Worm (Caenorhabditis elegans) whole organism, late embryonic: Measurements from ENCODE around the gene srw-26.

Source experiments
- C38D4.7 ChIP-seq: fragments of 200-800 bp; sonication (Bioruptor generic); optimal IDR thresholded peaks from 2 replicates; lab custom pipeline; 2018; ENCODE audit warnings: mild to moderate bottlenecking, missing genetic modification characterization, moderate library complexity, missing compliant biosample characterization
- F13H6.1 ChIP-seq: sonication (generic microtip); optimal IDR thresholded peaks from 2 replicates; lab custom pipeline; 2016; ENCODE audit warnings: missing genetic modification characterization, missing compliant biosample characterization
- K02D7.2 ChIP-seq: sonication (generic microtip); optimal IDR thresholded peaks from 2 replicates; lab custom pipeline; 2017; ENCODE audit warnings: mild to moderate bottlenecking, missing genetic modification characterization, missing compliant biosample characterization
- T23F11.4 ChIP-seq: fragments of 200-800 bp; sonication (Bioruptor generic); optimal IDR thresholded peaks from 2 replicates; lab custom pipeline; 2018; ENCODE audit warnings: mild to moderate bottlenecking, missing genetic modification characterization, missing compliant biosample characterization
- ahr-1 ChIP-seq: sonication (generic microtip); optimal IDR thresholded peaks from 2 replicates; lab custom pipeline; 2016; ENCODE audit warnings: missing genetic modification characterization, missing compliant biosample characterization
- ama-1 ChIP-seq: fragments of 150-350 bp; optimal IDR thresholded peaks from 2 replicates; lab custom pipeline; 2014
- ceh-18 ChIP-seq: sonication (generic microtip); optimal IDR thresholded peaks from 2 replicates; lab custom pipeline; 2016; ENCODE audit warnings: missing genetic modification characterization, missing compliant biosample characterization
- ceh-19 ChIP-seq: fragments of 200-800 bp; sonication (Bioruptor generic); optimal IDR thresholded peaks from 2 replicates; lab custom pipeline; 2018; ENCODE audit warnings: mild to moderate bottlenecking, missing genetic modification characterization, missing compliant biosample characterization
- ceh-2 ChIP-seq: sonication (generic microtip); optimal IDR thresholded peaks from 2 replicates; lab custom pipeline; 2016; ENCODE audit warnings: missing genotype, missing genetic modification characterization, missing compliant biosample characterization
- ceh-22 ChIP-seq: sonication (generic microtip); optimal IDR thresholded peaks from 2 replicates; lab custom pipeline; 2017; ENCODE audit warnings: missing biosample characterization, missing genetic modification characterization
- ceh-30 ChIP-seq: fragments of 150-350 bp; optimal IDR thresholded peaks from 2 replicates; lab custom pipeline; 2014; ENCODE audit warnings: missing biosample characterization, missing genetic modification characterization
- ceh-34 ChIP-seq: sonication (generic microtip); optimal IDR thresholded peaks from 2 replicates; lab custom pipeline; 2016; ENCODE audit warnings: mild to moderate bottlenecking, missing genetic modification characterization, missing compliant biosample characterization
- ceh-48 ChIP-seq: sonication (generic microtip); optimal IDR thresholded peaks from 2 replicates; lab custom pipeline; 2016; ENCODE audit warnings: missing genetic modification characterization, inconsistent platforms, missing compliant biosample characterization
- ceh-9 ChIP-seq: sonication (generic microtip); optimal IDR thresholded peaks from 2 replicates; lab custom pipeline; 2016; ENCODE audit warnings: mild to moderate bottlenecking, missing genetic modification characterization, inconsistent platforms, missing compliant biosample characterization
- dmd-4 ChIP-seq: sonication (generic microtip); optimal IDR thresholded peaks from 2 replicates; lab custom pipeline; 2016; ENCODE audit warnings: borderline replicate concordance, missing genetic modification characterization, missing compliant biosample characterization
- dve-1 ChIP-seq: sonication (generic microtip); optimal IDR thresholded peaks from 2 replicates; lab custom pipeline; 2017; ENCODE audit warnings: antibody characterized with exemption, mild to moderate bottlenecking, missing genetic modification characterization, missing compliant biosample characterization
- ets-4 ChIP-seq: sonication (generic microtip); optimal IDR thresholded peaks from 2 replicates; lab custom pipeline; 2016; ENCODE audit warnings: missing genetic modification characterization, missing compliant biosample characterization
- eyg-1 ChIP-seq: sonication (generic microtip); optimal IDR thresholded peaks from 2 replicates; lab custom pipeline; 2016; ENCODE audit warnings: missing genotype, missing genetic modification characterization, missing compliant biosample characterization
- fax-1 ChIP-seq: sonication (generic microtip); optimal IDR thresholded peaks from 2 replicates; lab custom pipeline; 2016; ENCODE audit warnings: missing genotype, missing genetic modification characterization, missing compliant biosample characterization
- fkh-10 ChIP-seq: fragments of 150-350 bp; optimal IDR thresholded peaks from 2 replicates; lab custom pipeline; 2014; ENCODE audit warnings: missing biosample characterization, missing genetic modification reagents, missing genetic modification characterization
- hlh-13 ChIP-seq: fragments of 200-800 bp; sonication (Bioruptor generic); optimal IDR thresholded peaks from 2 replicates; lab custom pipeline; 2018; ENCODE audit warnings: mild to moderate bottlenecking, missing genetic modification characterization, missing compliant biosample characterization
- hlh-15 ChIP-seq: sonication (generic microtip); optimal IDR thresholded peaks from 2 replicates; lab custom pipeline; 2016; ENCODE audit warnings: missing genetic modification characterization, missing compliant biosample characterization
- hlh-30 ChIP-seq: sonication (generic microtip); optimal IDR thresholded peaks from 2 replicates; lab custom pipeline; 2017; ENCODE audit warnings: antibody characterized with exemption, missing genetic modification characterization, missing compliant biosample characterization; ENCODE audit not compliant: insufficient read depth
- hlh-8 ChIP-seq: sonication (generic microtip); optimal IDR thresholded peaks from 2 replicates; lab custom pipeline; 2016; ENCODE audit warnings: missing genotype, missing genetic modification characterization, missing compliant biosample characterization
- lim-6 ChIP-seq: sonication (generic microtip); optimal IDR thresholded peaks from 2 replicates; lab custom pipeline; 2016; ENCODE audit warnings: missing genetic modification characterization, missing compliant biosample characterization
- madf-2 ChIP-seq: sonication (generic microtip); optimal IDR thresholded peaks from 2 replicates; lab custom pipeline; 2017; ENCODE audit warnings: missing genetic modification characterization, missing compliant biosample characterization
- nhr-11 ChIP-seq: fragments of 150-350 bp; optimal IDR thresholded peaks from 2 replicates; lab custom pipeline; 2014; ENCODE audit warnings: missing biosample characterization, missing genetic modification characterization
- npax-4 ChIP-seq: sonication (generic microtip); optimal IDR thresholded peaks from 2 replicates; lab custom pipeline; 2016; ENCODE audit warnings: missing genetic modification characterization, missing compliant biosample characterization
- pag-3 ChIP-seq: sonication (generic microtip); optimal IDR thresholded peaks from 2 replicates; lab custom pipeline; 2016; ENCODE audit warnings: missing compliant biosample characterization, missing genetic modification characterization, borderline replicate concordance
- pat-9 ChIP-seq: fragments of 200-800 bp; sonication (Bioruptor generic); optimal IDR thresholded peaks from 2 replicates; lab custom pipeline; 2018; ENCODE audit warnings: mild to moderate bottlenecking, missing genetic modification characterization, moderate library complexity, missing compliant biosample characterization
- pax-1 ChIP-seq: fragments of 150-350 bp; optimal IDR thresholded peaks from 2 replicates; lab custom pipeline; 2014; ENCODE audit warnings: missing biosample characterization, missing genetic modification characterization
- pha-4 ChIP-seq: fragments of 150-350 bp; optimal IDR thresholded peaks from 2 replicates; lab custom pipeline; 2018; ENCODE audit warnings: missing biosample characterization, missing genetic modification reagents, missing genetic modification characterization
- pqm-1 ChIP-seq: sonication (generic microtip); optimal IDR thresholded peaks from 2 replicates; lab custom pipeline; 2016; ENCODE audit warnings: missing genetic modification characterization, missing compliant biosample characterization
- sdc-2 ChIP-seq: sonication (generic microtip); optimal IDR thresholded peaks from 2 replicates; lab custom pipeline; 2016; ENCODE audit warnings: missing genotype, missing genetic modification characterization, missing compliant biosample characterization
- sox-2 ChIP-seq: fragments of 200-800 bp; sonication (Bioruptor generic); IDR thresholded peaks from 2 replicates; pipeline ENCODE4 v1.3.6; 2022; ENCODE audit warnings: missing genetic modification reagents, missing genetic modification characterization, missing compliant biosample characterization
- tbx-2 ChIP-seq: sonication (generic microtip); optimal IDR thresholded peaks from 2 replicates; lab custom pipeline; 2016; ENCODE audit warnings: missing genetic modification characterization, missing compliant biosample characterization
- ttx-3 ChIP-seq: sonication (generic microtip); optimal IDR thresholded peaks from 2 replicates; lab custom pipeline; 2016; ENCODE audit warnings: missing genetic modification reagents, missing genetic modification characterization, missing compliant biosample characterization
- unc-86 ChIP-seq: sonication (generic microtip); optimal IDR thresholded peaks from 2 replicates; lab custom pipeline; 2016; ENCODE audit warnings: missing genetic modification characterization, missing compliant biosample characterization

srw-26 gene

ce11 chrV:15897696-15898095 is 34.6 kb downstream of the srw-26 start, which contains the start of gene str-60:
str-60 (plus strand) TSS chrV:15897996.
- no peak for TF ChIP-seq tbx-2 (tag; lab: Kevin White, UChicago)

- TF ChIP-seq ceh-48 (tag; lab: Kevin White, UChicago) (no peak), nhr-11 (tag; lab: Kevin White, UChicago) (no peak), ahr-1 (no peak), npax-4 (no peak), sdc-2 (tag; lab: Kevin White, UChicago) (no peak), hlh-13 (GFP tag; lab: Kevin White, UChicago) (no peak), hlh-15 (tag; lab: Kevin White, UChicago) (no peak), madf-2 (tag; lab: Kevin White, UChicago) (no peak), dmd-4 (tag; lab: Kevin White, UChicago) (no peak), ttx-3 (tag; lab: Kevin White, UChicago) (no peak), C38D4.7 (GFP tag; lab: Kevin White, UChicago) (no peak), pax-1 (tag; lab: Kevin White, UChicago) (no peak), ceh-34 (tag; lab: Kevin White, UChicago) (no peak), ceh-9 (tag; lab: Kevin White, UChicago) (no peak), sox-2 (GFP tag; lab: Robert Waterston, UW) (no peak), ceh-30 (tag; lab: Kevin White, UChicago) (no peak), pqm-1 (tag; lab: Kevin White, UChicago) (no peak), ceh-18 (no peak), pag-3 (tag; lab: Kevin White, UChicago) (no peak), tbx-2 (tag; lab: Kevin White, UChicago) (no peak)
Measured at ce11 chrV:15896671-15897070, 35.6 kb downstream of the srw-26 start, which contains the start of gene nhr-213. nhr-213 (minus strand) TSS chrV:15896771.

ce11 chrV:15892696-15893095 is 39.6 kb downstream of the srw-26 start, which contains the start of gene T06C12.11:
T06C12.11 (plus strand) TSS chrV:15892996.
- TF ChIP-seq T23F11.4: no peak
- TF ChIP-seq pax-1 (tag; lab: Kevin White, UChicago): no peak
- TF ChIP-seq madf-2 (tag; lab: Kevin White, UChicago): no peak
- no peak for TF ChIP-seq ceh-30 (tag; lab: Kevin White, UChicago)
- no peak for TF ChIP-seq K02D7.2 (tag; lab: Kevin White, UChicago)
- TF ChIP-seq unc-86 (tag; lab: Kevin White, UChicago): no peak
- no peak for TF ChIP-seq ceh-18
- TF ChIP-seq ceh-2 (tag; lab: Kevin White, UChicago): no peak
- no peak for TF ChIP-seq fkh-10 (GFP tag; lab: Kevin White, UChicago)
- TF ChIP-seq hlh-8 (tag; lab: Kevin White, UChicago): no peak
- TF ChIP-seq hlh-30 (tag; lab: Kevin White, UChicago): no peak
- TF ChIP-seq ama-1: no peak
- TF ChIP-seq dve-1: no peak
- TF ChIP-seq sox-2 (GFP tag; lab: Robert Waterston, UW): no peak
- TF ChIP-seq npax-4: no peak

- TF ChIP-seq fax-1 (tag; lab: Kevin White, UChicago): no peak
- TF ChIP-seq eyg-1: no peak
- no peak for TF ChIP-seq hlh-13 (GFP tag; lab: Kevin White, UChicago)
- TF ChIP-seq ceh-19 (GFP tag; lab: Kevin White, UChicago): no peak
- no peak for TF ChIP-seq pat-9 (tag; lab: Kevin White, UChicago)
- no peak for TF ChIP-seq F13H6.1 (tag; lab: Kevin White, UChicago)
- no peak for TF ChIP-seq hlh-15 (tag; lab: Kevin White, UChicago)
- no peak for TF ChIP-seq lim-6 (tag; lab: Kevin White, UChicago)
- TF ChIP-seq ceh-34 (tag; lab: Kevin White, UChicago): no peak
- TF ChIP-seq pha-4 (tag; lab: Kevin White, UChicago): no peak
- TF ChIP-seq hlh-8 (tag; lab: Kevin White, UChicago): no peak
- no peak for TF ChIP-seq ceh-9 (tag; lab: Kevin White, UChicago)
- no peak for TF ChIP-seq ets-4 (tag; lab: Kevin White, UChicago)
- TF ChIP-seq ama-1: no peak
- no peak for TF ChIP-seq T23F11.4
- no peak for TF ChIP-seq ceh-22 (tag; lab: Kevin White, UChicago)
- no peak for TF ChIP-seq ahr-1
- no peak for TF ChIP-seq ttx-3 (tag; lab: Kevin White, UChicago)
- TF ChIP-seq, all 69 proteins: peak for 0
Measured at ce11 chrV:15891761-15892160, 40.5 kb downstream of the srw-26 start, which contains the start of gene T06C12.12. T06C12.12 (plus strand) TSS chrV:15892061.
